Worm (Caenorhabditis elegans) whole organism, L1 larva: ENCODE measurements around the gene klp-13.

Experiments
- blmp-1 ChIP-seq: fragments of 150-350 bp; optimal IDR thresholded peaks from 2 replicates; lab custom pipeline; 2014; ENCODE audit warnings: missing biosample characterization, missing genetic modification characterization
- ceh-63 ChIP-seq: fragments of 200-800 bp; sonication (Bioruptor generic); optimal IDR thresholded peaks from 2 replicates; lab custom pipeline; 2018; ENCODE audit warnings: mild to moderate bottlenecking, missing genetic modification characterization, missing compliant biosample characterization
- egl-27 ChIP-seq, 2 experiments: fragments of 150-350 bp in 1 of 2; sonication (generic microtip); optimal IDR thresholded peaks; 3 replicates each; lab custom pipeline; 2017 to 2018; ENCODE audit warnings: missing biosample characterization in 2 of 2, missing genetic modification characterization in 2 of 2, missing genetic modification reagents in 2 of 2
- lsy-2 ChIP-seq, 2 experiments: fragments of 150-350 bp; optimal IDR thresholded peaks; 2 replicates each; lab custom pipeline; 2014; ENCODE audit warnings: missing biosample characterization in 2 of 2, missing genetic modification characterization in 2 of 2
- pqm-1 ChIP-seq: sonication (generic microtip); optimal IDR thresholded peaks from 3 replicates; lab custom pipeline; 2017; ENCODE audit warnings: missing biosample characterization, missing genetic modification characterization

- TF ChIP-seq blmp-1 (peak; percentile 30), lsy-2 (tag; optimal IDR thresholded peaks at IDR 0.05; lab: Kevin White, UChicago) (no peak), egl-27 (tag; optimal IDR thresholded peaks at IDR 0.05; lab: Kevin White, UChicago) (no peak), pqm-1 (tag; lab: Kevin White, UChicago) (no peak), ceh-63 (GFP tag; lab: Kevin White, UChicago) (no peak)
Observed at ce11 chrX:5944488-5944887, 40.3 kb upstream of the klp-13 start, which contains the start of gene acs-17.
